Worm (Caenorhabditis elegans) whole organism, L2 larva: ENCODE measurements around the gene srv-28.

Source experiments
- C34F6.9 ChIP-seq: fragments of 150-350 bp; optimal IDR thresholded peaks from 2 replicates; lab custom pipeline; 2014; ENCODE audit warnings: missing biosample characterization, missing genetic modification characterization
- F13H6.1 ChIP-seq: sonication (generic microtip); optimal IDR thresholded peaks from 2 replicates; lab custom pipeline; 2016; ENCODE audit warnings: missing genetic modification characterization, missing compliant biosample characterization
- Y55F3AM.14 ChIP-seq: fragments of 200-800 bp; sonication (Bioruptor generic); optimal IDR thresholded peaks from 2 replicates; lab custom pipeline; 2018; ENCODE audit warnings: mild to moderate bottlenecking, missing genetic modification characterization, missing compliant biosample characterization
- ceh-16 ChIP-seq: fragments of 150-350 bp; optimal IDR thresholded peaks from 2 replicates; lab custom pipeline; 2014; ENCODE audit warnings: missing biosample characterization, missing genetic modification characterization
- crh-2 ChIP-seq: sonication (generic microtip); optimal IDR thresholded peaks from 2 replicates; lab custom pipeline; 2017; ENCODE audit warnings: missing biosample characterization, missing genetic modification characterization
- dmd-4 ChIP-seq: sonication (generic microtip); optimal IDR thresholded peaks from 2 replicates; lab custom pipeline; 2017; ENCODE audit warnings: missing biosample characterization, missing genetic modification characterization
- elt-3 ChIP-seq: sonication (generic microtip); optimal IDR thresholded peaks from 2 replicates; lab custom pipeline; 2017; ENCODE audit warnings: missing biosample characterization, missing genetic modification characterization
- fos-1 ChIP-seq: fragments of 150-350 bp; optimal IDR thresholded peaks from 2 replicates; lab custom pipeline; 2014; ENCODE audit warnings: missing biosample characterization, missing genetic modification characterization
- gmeb-1 ChIP-seq: fragments of 150-350 bp; optimal IDR thresholded peaks from 2 replicates; lab custom pipeline; 2014; ENCODE audit warnings: missing biosample characterization, missing genetic modification characterization
- lin-13 ChIP-seq: fragments of 150-350 bp; optimal IDR thresholded peaks from 2 replicates; lab custom pipeline; 2014; ENCODE audit warnings: missing biosample characterization, missing genetic modification reagents, missing genetic modification characterization
- lin-39 ChIP-seq: fragments of 150-350 bp; optimal IDR thresholded peaks from 2 replicates; lab custom pipeline; 2014; ENCODE audit warnings: missing biosample characterization, missing genetic modification reagents, missing genetic modification characterization
- mbf-1 ChIP-seq: sonication (generic microtip); optimal IDR thresholded peaks from 2 replicates; lab custom pipeline; 2017; ENCODE audit warnings: missing biosample characterization, missing genetic modification characterization
- mdl-1 ChIP-seq, 2 experiments: fragments of 150-350 bp in 1 of 2; sonication (generic microtip) in 1 of 2; optimal IDR thresholded peaks; 2 replicates each; lab custom pipeline; 2017; ENCODE audit warnings: missing biosample characterization in 2 of 2, missing genetic modification characterization in 2 of 2
- nhr-11 ChIP-seq: fragments of 150-350 bp; optimal IDR thresholded peaks from 2 replicates; lab custom pipeline; 2014; ENCODE audit warnings: missing biosample characterization, missing genetic modification characterization
- nhr-12 ChIP-seq: fragments of 150-350 bp; optimal IDR thresholded peaks from 2 replicates; lab custom pipeline; 2014; ENCODE audit warnings: missing biosample characterization, missing genetic modification characterization
- nhr-129 ChIP-seq: fragments of 150-350 bp; optimal IDR thresholded peaks from 2 replicates; lab custom pipeline; 2014; ENCODE audit warnings: missing biosample characterization, missing genetic modification characterization
- nhr-21 ChIP-seq: fragments of 150-350 bp; optimal IDR thresholded peaks from 2 replicates; lab custom pipeline; 2014; ENCODE audit warnings: missing biosample characterization, missing genetic modification characterization
- nhr-23 ChIP-seq: fragments of 150-350 bp; optimal IDR thresholded peaks from 2 replicates; lab custom pipeline; 2014; ENCODE audit warnings: missing biosample characterization, missing genetic modification reagents, missing genetic modification characterization
- nhr-6 ChIP-seq: fragments of 150-350 bp; optimal IDR thresholded peaks from 2 replicates; lab custom pipeline; 2014; ENCODE audit warnings: missing biosample characterization, missing genetic modification characterization
- sem-4 ChIP-seq: fragments of 150-350 bp; optimal IDR thresholded peaks from 2 replicates; lab custom pipeline; 2014; ENCODE audit warnings: missing biosample characterization, missing genetic modification reagents, missing genetic modification characterization
- sma-9 ChIP-seq, 2 experiments: fragments of 150-350 bp in 1 of 2; sonication (generic microtip) in 1 of 2; optimal IDR thresholded peaks; 2 replicates each; lab custom pipeline; 2014 to 2016; ENCODE audit warnings: missing genetic modification characterization in 2 of 2, mild to moderate bottlenecking in 1 of 2, missing biosample characterization in 1 of 2, missing compliant biosample characterization in 1 of 2, missing genetic modification reagents in 1 of 2, moderate library complexity in 1 of 2
- snpc-4 ChIP-seq: fragments of 150-350 bp; optimal IDR thresholded peaks from 2 replicates; lab custom pipeline; 2014; ENCODE audit warnings: missing biosample characterization, missing genetic modification characterization
- unc-39 ChIP-seq: fragments of 150-350 bp; optimal IDR thresholded peaks from 2 replicates; lab custom pipeline; 2014; ENCODE audit warnings: missing biosample characterization, missing genetic modification characterization
- unc-55 ChIP-seq: fragments of 150-350 bp; sonication (generic microtip); optimal IDR thresholded peaks from 3 replicates; lab custom pipeline; 2014; ENCODE audit warnings: missing biosample characterization, missing genetic modification reagents, missing genetic modification characterization
- unc-62 ChIP-seq: fragments of 150-350 bp; optimal IDR thresholded peaks from 2 replicates; lab custom pipeline; 2014; ENCODE audit warnings: missing biosample characterization, missing genetic modification reagents, missing genetic modification characterization
- zag-1 ChIP-seq: fragments of 150-350 bp; optimal IDR thresholded peaks from 2 replicates; lab custom pipeline; 2014; ENCODE audit warnings: missing biosample characterization, missing genetic modification characterization
- ztf-4 ChIP-seq: fragments of 150-350 bp; optimal IDR thresholded peaks from 2 replicates; lab custom pipeline; 2014; ENCODE audit warnings: missing biosample characterization, missing genetic modification characterization

srv-28 gene

ce11 chrIV:6237508-6238227 lies 25.5 kb downstream of the srv-28 start, which contains the start of the genes F58F9.6 and F58F9.8:
TSS of gene F58F9.6 (minus strand) at chrIV:6237608.
TSS of gene F58F9.8 (plus strand) at chrIV:6238177.
- TF ChIP-seq Y55F3AM.14 (GFP tag; lab: Kevin White, UChicago) (no peak), lin-39 (no peak), elt-3 (tag; lab: Kevin White, UChicago) (no peak), unc-39 (tag; lab: Kevin White, UChicago) (no peak), sem-4 (no peak), nhr-23 (tag; lab: Kevin White, UChicago) (no peak), C34F6.9 (tag; lab: Kevin White, UChicago) (no peak), F13H6.1 (tag; lab: Kevin White, UChicago) (no peak), nhr-129 (no peak), snpc-4 (tag; lab: Kevin White, UChicago) (no peak), nhr-12 (no peak), sma-9 (GFP tag; optimal IDR thresholded peaks at IDR 0.05; lab: Kevin White, UChicago) (no peak), sma-9 (tag; optimal IDR thresholded peaks at IDR 0.05; lab: Kevin White, UChicago) (no peak)
- TF ChIP-seq, all 48 proteins: peak for 0

DNA sequence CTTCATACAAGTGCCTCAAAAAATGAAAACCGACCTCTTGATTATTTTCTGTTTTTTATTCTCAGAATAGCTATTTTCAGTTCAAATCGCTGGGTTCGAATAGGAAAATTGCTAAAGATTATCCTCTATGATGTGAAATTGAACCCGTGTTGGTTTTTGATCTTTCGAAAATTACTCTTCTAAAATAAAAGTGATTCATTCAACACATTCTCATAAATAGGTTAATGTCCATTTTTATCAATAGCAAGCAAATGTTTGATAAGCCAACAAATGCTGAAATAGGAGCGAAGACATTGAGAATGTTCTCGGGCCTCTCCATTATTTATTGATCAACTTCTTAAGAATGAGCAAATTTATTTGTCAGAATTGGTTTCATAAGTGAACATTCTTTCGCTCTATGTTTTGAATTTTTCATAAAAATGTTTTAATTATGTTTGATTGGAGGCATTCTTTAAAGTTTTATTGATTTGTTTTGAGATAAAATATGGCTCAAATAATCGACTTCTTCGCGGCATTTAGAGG lies 30.3 kb downstream of the srv-28 start, which contains the start of gene F58F9.3:
F58F9.3 (plus strand) TSS at position 472 of the 522 bp plus-strand sequence.
- TF ChIP-seq zag-1 (tag; lab: Kevin White, UChicago): no peak
- TF ChIP-seq crh-2 (tag; lab: Kevin White, UChicago): peak; percentile 3
- peak; percentile 89 for TF ChIP-seq fos-1 (tag; lab: Kevin White, UChicago)
- no peak for TF ChIP-seq ceh-16 (tag; lab: Kevin White, UChicago)

ce11 chrIV:6230560-6231073 lies 32.5 kb downstream of the srv-28 start, which contains the start of gene F58F9.4:
TSS of gene F58F9.4 (plus strand) at chrIV:6231023.
- TF ChIP-seq fos-1 (tag; lab: Kevin White, UChicago) (peak; percentile 93), mdl-1 (tag; optimal IDR thresholded peaks at IDR 0.05; lab: Kevin White, UChicago) (no peak)

- TF ChIP-seq nhr-6 (tag; lab: Kevin White, UChicago) (no peak), fos-1 (tag; lab: Kevin White, UChicago) (peak; percentile 72)
- TF ChIP-seq, all 48 proteins: peak for 1
Observed at ce11 chrIV:6227974-6228373, 35.2 kb downstream of the srv-28 start, which contains the start of gene C49A9.1. TSS of gene C49A9.1 (plus strand) at chrIV:6228190.

ce11 chrIV:6225143-6225542 lies 38.0 kb downstream of the srv-28 start, which contains the start of gene C49A9.2:
TSS of gene C49A9.2 (plus strand) at chrIV:6225443.
- TF ChIP-seq ceh-16 (tag; lab: Kevin White, UChicago) (no peak), ztf-4 (no peak), nhr-23 (tag; lab: Kevin White, UChicago) (no peak), lin-13 (GFP tag; lab: Kevin White, UChicago) (no peak), unc-62 (GFP tag; lab: Kevin White, UChicago) (no peak), Y55F3AM.14 (GFP tag; lab: Kevin White, UChicago) (no peak), snpc-4 (tag; lab: Kevin White, UChicago) (no peak), dmd-4 (tag; lab: Kevin White, UChicago) (no peak), unc-55 (no peak), mbf-1 (tag; lab: Kevin White, UChicago) (no peak), zag-1 (tag; lab: Kevin White, UChicago) (no peak), fos-1 (tag; lab: Kevin White, UChicago) (no peak)

ce11 chrIV:6221878-6222277 lies 41.3 kb downstream of the srv-28 start, which contains the start of gene C49A9.3:
TSS of gene C49A9.3 (plus strand) at chrIV:6222089.
- TF ChIP-seq ceh-16 (tag; lab: Kevin White, UChicago) (no peak), nhr-21 (no peak), fos-1 (tag; lab: Kevin White, UChicago) (peak; percentile 82), nhr-11 (tag; lab: Kevin White, UChicago) (no peak)

- no peak for TF ChIP-seq F13H6.1 (tag; lab: Kevin White, UChicago)
- peak; percentile 23 for TF ChIP-seq gmeb-1 (tag; lab: Kevin White, UChicago)
- peak; percentile 78 for TF ChIP-seq fos-1 (tag; lab: Kevin White, UChicago)
- peak; percentile 22 for TF ChIP-seq sma-9 (GFP tag; optimal IDR thresholded peaks at IDR 0.05; lab: Kevin White, UChicago)
- no peak for TF ChIP-seq sma-9 (tag; optimal IDR thresholded peaks at IDR 0.05; lab: Kevin White, UChicago)
- no peak for TF ChIP-seq zag-1 (tag; lab: Kevin White, UChicago)
Observed at ce11 chrIV:6219429-6219828, 43.7 kb downstream of the srv-28 start, which contains the start of gene C49A9.4. TSS of gene C49A9.4 (plus strand) at chrIV:6219693.
